Worm (Caenorhabditis elegans): ENCODE results near the gene F38B6.6.

The F38B6.6 gene

ce11 chrX:6687345-6687744 is 2.5 kb downstream of the F38B6.6 start:
- TF ChIP-seq unc-62 (GFP tag; optimal IDR thresholded peaks at IDR 0.05 in 1 of 2), result peak in 1 of 2 experiments; percentile 90
- no peak for TF ChIP-seq unc-62 (tag; optimal IDR thresholded peaks at IDR 0.05)
- TF ChIP-seq mxl-2 (GFP tag; conservative IDR thresholded peaks at IDR 0.05), result no peak

ce11 chrX:6682683-6683082 is 7.2 kb downstream of the F38B6.6 start, which contains the start of gene F38B6.8:
Gene F38B6.8 (minus strand): TSS chrX:6682783.
- TF ChIP-seq pqm-1 (tag; optimal IDR thresholded peaks at IDR 0.05), result no peak
- TF ChIP-seq nhr-76 (tag; optimal IDR thresholded peaks at IDR 0.05), result no peak
- no peak for TF ChIP-seq lin-39 (tag; optimal IDR thresholded peaks at IDR 0.05)
- TF ChIP-seq lir-3 (tag; optimal IDR thresholded peaks at IDR 0.05), result no peak
- peak in 1 of 2 experiments; percentile 13 for TF ChIP-seq unc-62 (GFP tag; optimal IDR thresholded peaks at IDR 0.05 in 1 of 2)
- no peak for TF ChIP-seq unc-62 (tag; optimal IDR thresholded peaks at IDR 0.05)
- no peak for TF ChIP-seq daf-12 (tag; optimal IDR thresholded peaks at IDR 0.05)

ce11 chrX:6674333-6674919 is 15.5 kb downstream of the F38B6.6 start, which contains the start of gene F38B6.4:
Gene F38B6.4 (plus strand): TSS chrX:6674869.
- no peak for TF ChIP-seq Y105C5A.15 (GFP tag; IDR thresholded peaks at IDR 0.05)
- TF ChIP-seq unc-62 (GFP tag; optimal IDR thresholded peaks at IDR 0.05 in 1 of 2), result no peak
- no peak for TF ChIP-seq unc-62 (tag; optimal IDR thresholded peaks at IDR 0.05)
- TF ChIP-seq ceh-28 (tag; optimal IDR thresholded peaks at IDR 0.05), result no peak
- no peak for TF ChIP-seq set-16 (GFP tag; IDR thresholded peaks at IDR 0.05)
- TF ChIP-seq sdz-12 (GFP tag; optimal IDR thresholded peaks at IDR 0.05), result no peak
- TF ChIP-seq zag-1 (tag; optimal IDR thresholded peaks at IDR 0.05), result no peak
- TF ChIP-seq T20F7.1 (GFP tag; optimal IDR thresholded peaks at IDR 0.05), result no peak
- TF ChIP-seq ceh-62 (tag; optimal IDR thresholded peaks at IDR 0.05), result no peak
- peak; percentile 58 for TF ChIP-seq dmd-6 (GFP tag; IDR thresholded peaks at IDR 0.05)
- TF ChIP-seq hmg-1.1 (GFP tag; IDR thresholded peaks at IDR 0.05), result no peak
- no peak for TF ChIP-seq ceh-32 (tag; optimal IDR thresholded peaks at IDR 0.05; ENCODE audit: poor library complexity)
- TF ChIP-seq nhr-237 (tag; optimal IDR thresholded peaks at IDR 0.05), result no peak
- TF ChIP-seq spr-1 (tag; optimal IDR thresholded peaks at IDR 0.05), result no peak
- TF ChIP-seq R02D3.7 (tag; optimal IDR thresholded peaks at IDR 0.05), result no peak
- no peak for TF ChIP-seq mxl-3 (GFP tag; optimal IDR thresholded peaks at IDR 0.05)
- TF ChIP-seq snpc-1.2 (GFP tag; IDR thresholded peaks at IDR 0.05), result no peak
- no peak for TF ChIP-seq fkh-10 (GFP tag; optimal IDR thresholded peaks at IDR 0.05)
- no peak for TF ChIP-seq ceh-82 (tag; optimal IDR thresholded peaks at IDR 0.05)
- no peak for TF ChIP-seq spr-3 (GFP tag; optimal IDR thresholded peaks at IDR 0.05)
- TF ChIP-seq dve-1 (tag; optimal IDR thresholded peaks at IDR 0.05; ENCODE audit: insufficient read depth), result peak; percentile 81
- TF ChIP-seq php-3 (GFP tag; IDR thresholded peaks at IDR 0.05), result peak; percentile 54; the same call in 1 of the 2 replicates
- no peak for TF ChIP-seq snpc-4 (tag; optimal IDR thresholded peaks at IDR 0.05)
- no peak for TF ChIP-seq ZK546.5 (tag; optimal IDR thresholded peaks at IDR 0.05)
- TF ChIP-seq nhr-11 (tag; optimal IDR thresholded peaks at IDR 0.05), result no peak
- no peak for TF ChIP-seq aha-1 (tag)
- TF ChIP-seq mxl-2 (GFP tag; conservative IDR thresholded peaks at IDR 0.05), result no peak
- TF ChIP-seq unc-130 (GFP tag; optimal IDR thresholded peaks at IDR 0.05), result no peak
- no peak for TF ChIP-seq ceh-44 (GFP tag; IDR thresholded peaks at IDR 0.05)
- TF ChIP-seq nhr-25 (tag; optimal IDR thresholded peaks at IDR 0.05; ENCODE audit: borderline replicate concordance, insufficient read depth), result no peak
- peak; percentile 75 for TF ChIP-seq nhr-28 (tag; optimal IDR thresholded peaks at IDR 0.05)
- TF ChIP-seq hlh-11 (tag; optimal IDR thresholded peaks at IDR 0.05), result peak; percentile 45
- TF ChIP-seq pha-4 (GFP tag; IDR thresholded peaks at IDR 0.05), result no peak
- no peak for TF ChIP-seq pha-4 (tag; optimal IDR thresholded peaks at IDR 0.05)
- TF ChIP-seq madf-5 (GFP tag; IDR thresholded peaks at IDR 0.05), result no peak
- no peak for TF ChIP-seq dmd-9 (GFP tag; IDR thresholded peaks at IDR 0.05)
- TF ChIP-seq cey-2 (tag; optimal IDR thresholded peaks at IDR 0.05; ENCODE audit: borderline replicate concordance, insufficient read depth), result no peak
- TF ChIP-seq ZK337.2 (GFP tag; IDR thresholded peaks at IDR 0.05), result no peak
- no peak for TF ChIP-seq F10B5.3 (tag; optimal IDR thresholded peaks at IDR 0.05)
- TF ChIP-seq unc-39 (tag; optimal IDR thresholded peaks at IDR 0.05), result no peak
- TF ChIP-seq skn-1 (tag; optimal IDR thresholded peaks at IDR 0.05), result no peak
- TF ChIP-seq F44E2.7 (GFP tag; IDR thresholded peaks at IDR 0.05), result no peak
- TF ChIP-seq mdt-29 (GFP tag; IDR thresholded peaks at IDR 0.05), result no peak

Data from whole organism, L4 larva.